Worm (Caenorhabditis elegans) whole organism, L4 larva: ENCODE measurements around the gene srw-57.

Experiments used
- F37D6.2 ChIP-seq: sonication (generic microtip); optimal IDR thresholded peaks from 2 replicates; lab custom pipeline; 2016; ENCODE audit warnings: mild to moderate bottlenecking, missing genetic modification characterization, missing compliant biosample characterization
- aly-2 ChIP-seq: sonication (generic microtip); optimal IDR thresholded peaks from 2 replicates; lab custom pipeline; 2018; ENCODE audit warnings: missing biosample characterization, missing genetic modification characterization
- ama-1 ChIP-seq: fragments of 150-350 bp; optimal IDR thresholded peaks from 2 replicates; lab custom pipeline; 2014; ENCODE audit warnings: inconsistent platforms, mixed read lengths
- dpl-1 ChIP-seq: fragments of 150-350 bp; optimal IDR thresholded peaks from 2 replicates; lab custom pipeline; 2014; ENCODE audit warnings: missing biosample characterization, missing genetic modification reagents, missing genetic modification characterization
- hlh-30 ChIP-seq: sonication (generic microtip); optimal IDR thresholded peaks from 2 replicates; lab custom pipeline; 2017; ENCODE audit warnings: antibody characterized with exemption, mild to moderate bottlenecking, missing genetic modification characterization, missing compliant biosample characterization; ENCODE audit not compliant: insufficient read depth
- lin-13 ChIP-seq: fragments of 150-350 bp; optimal IDR thresholded peaks from 2 replicates; lab custom pipeline; 2014; ENCODE audit warnings: missing biosample characterization, missing genetic modification reagents, missing genetic modification characterization
- lin-39 ChIP-seq: fragments of 150-350 bp; optimal IDR thresholded peaks from 2 replicates; lab custom pipeline; 2014; ENCODE audit warnings: missing biosample characterization, missing genetic modification reagents, missing genetic modification characterization
- lsy-2 ChIP-seq, 2 experiments: fragments of 150-350 bp in 1 of 2; sonication (generic microtip) in 1 of 2; optimal IDR thresholded peaks; 2 replicates each; lab custom pipeline; 2014 to 2017; ENCODE audit warnings: missing biosample characterization in 2 of 2, missing genetic modification characterization in 2 of 2
- pha-4 ChIP-seq, 2 experiments: fragments of 150-350 bp in 1 of 2; fragments of 200-800 bp in 1 of 2; sonication (Bioruptor generic) in 1 of 2; IDR thresholded peaks in 1 of 2; optimal IDR thresholded peaks in 1 of 2; 2 replicates each; pipeline versions ENCODE4 v1.3.6 to Lab custom; 2014 to 2022; ENCODE audit warnings: missing genetic modification characterization in 2 of 2, missing genetic modification reagents in 2 of 2, missing biosample characterization in 1 of 2, missing compliant biosample characterization in 1 of 2
- zag-1 ChIP-seq: fragments of 150-350 bp; optimal IDR thresholded peaks from 2 replicates; lab custom pipeline; 2014; ENCODE audit warnings: missing biosample characterization, missing genetic modification characterization

DNA sequence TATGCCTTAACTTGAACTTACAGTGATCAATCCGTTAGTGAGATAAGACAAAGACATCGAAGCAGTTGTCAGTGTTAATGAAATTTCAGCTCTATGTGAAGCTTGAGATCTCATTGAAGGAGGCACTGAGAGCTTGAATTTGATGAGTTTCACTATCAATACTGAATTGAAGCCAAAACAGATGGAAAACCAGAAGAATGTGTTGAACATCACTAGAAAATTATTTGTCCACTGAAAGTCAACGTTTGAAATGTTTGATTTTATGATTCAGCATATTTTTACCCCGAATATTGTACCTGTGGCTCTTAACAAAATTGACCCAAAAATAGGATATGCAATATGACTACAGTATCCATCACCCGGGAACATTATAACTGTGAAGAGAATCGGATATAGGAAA lies 16.0 kb upstream of the srw-57 start:
- TF ChIP-seq lin-13 (GFP tag; lab: Kevin White, UChicago) = no peak
- no peak for TF ChIP-seq zag-1 (tag; lab: Kevin White, UChicago)
- TF ChIP-seq hlh-30 (tag; lab: Kevin White, UChicago) = no peak
- no peak for TF ChIP-seq dpl-1 (GFP tag; lab: Kevin White, UChicago)
- TF ChIP-seq aly-2 (tag; lab: Kevin White, UChicago) = no peak
- TF ChIP-seq F37D6.2 = no peak
- TF ChIP-seq pha-4 (GFP tag; IDR thresholded peaks at IDR 0.05; lab: Robert Waterston, UW) = no peak
- no peak for TF ChIP-seq pha-4 (tag; optimal IDR thresholded peaks at IDR 0.05; lab: Kevin White, UChicago)
- TF ChIP-seq lin-39 (tag; lab: Kevin White, UChicago) = no peak
- no peak for TF ChIP-seq ama-1 (lab: Kevin White, UChicago)
- TF ChIP-seq lsy-2 (tag; optimal IDR thresholded peaks at IDR 0.05; lab: Kevin White, UChicago) = no peak
